Worm (Caenorhabditis elegans) whole organism, L2 larva: Measurements from ENCODE around the gene B0563.1.

ENCODE experiments used
- C34F6.9 ChIP-seq: fragments of 150-350 bp; optimal IDR thresholded peaks from 2 replicates; lab custom pipeline; 2014; ENCODE audit warnings: missing biosample characterization, missing genetic modification characterization
- ZK546.5 ChIP-seq: sonication (generic microtip); optimal IDR thresholded peaks from 2 replicates; lab custom pipeline; 2017; ENCODE audit warnings: missing biosample characterization, missing genetic modification characterization
- alr-1 ChIP-seq: fragments of 150-350 bp; optimal IDR thresholded peaks from 2 replicates; lab custom pipeline; 2014; ENCODE audit warnings: missing biosample characterization, missing genetic modification characterization
- aly-2 ChIP-seq: fragments of 150-350 bp; optimal IDR thresholded peaks from 2 replicates; lab custom pipeline; 2014; ENCODE audit warnings: missing biosample characterization, missing genetic modification characterization
- ama-1 ChIP-seq: fragments of 150-350 bp; optimal IDR thresholded peaks from 2 replicates; lab custom pipeline; 2018; ENCODE audit warnings: inconsistent platforms
- blmp-1 ChIP-seq: sonication (generic microtip); optimal IDR thresholded peaks from 2 replicates; lab custom pipeline; 2017; ENCODE audit warnings: missing genetic modification characterization, mild to moderate bottlenecking, missing compliant biosample characterization, antibody characterized with exemption, moderate library complexity; ENCODE audit not compliant: insufficient read depth
- ceh-16 ChIP-seq: fragments of 150-350 bp; optimal IDR thresholded peaks from 2 replicates; lab custom pipeline; 2014; ENCODE audit warnings: missing biosample characterization, missing genetic modification characterization
- crh-2 ChIP-seq: sonication (generic microtip); optimal IDR thresholded peaks from 2 replicates; lab custom pipeline; 2017; ENCODE audit warnings: missing biosample characterization, missing genetic modification characterization
- dmd-4 ChIP-seq: sonication (generic microtip); optimal IDR thresholded peaks from 2 replicates; lab custom pipeline; 2017; ENCODE audit warnings: missing biosample characterization, missing genetic modification characterization
- elt-1 ChIP-seq: fragments of 150-350 bp; optimal IDR thresholded peaks from 2 replicates; lab custom pipeline; 2014; ENCODE audit warnings: missing biosample characterization, missing genetic modification characterization
- elt-3 ChIP-seq: sonication (generic microtip); optimal IDR thresholded peaks from 2 replicates; lab custom pipeline; 2017; ENCODE audit warnings: missing biosample characterization, missing genetic modification characterization
- fos-1 ChIP-seq: fragments of 150-350 bp; optimal IDR thresholded peaks from 2 replicates; lab custom pipeline; 2014; ENCODE audit warnings: missing biosample characterization, missing genetic modification characterization
- gmeb-1 ChIP-seq: fragments of 150-350 bp; optimal IDR thresholded peaks from 2 replicates; lab custom pipeline; 2014; ENCODE audit warnings: missing biosample characterization, missing genetic modification characterization
- lin-11 ChIP-seq: fragments of 150-350 bp; sonication (generic microtip); optimal IDR thresholded peaks from 2 replicates; lab custom pipeline; 2014; ENCODE audit warnings: missing biosample characterization, missing genetic modification characterization, inconsistent platforms, mixed read lengths
- lin-39 ChIP-seq: fragments of 150-350 bp; optimal IDR thresholded peaks from 2 replicates; lab custom pipeline; 2014; ENCODE audit warnings: missing biosample characterization, missing genetic modification reagents, missing genetic modification characterization
- lsy-2 ChIP-seq, 2 experiments: fragments of 150-350 bp in 1 of 2; sonication (generic microtip) in 1 of 2; optimal IDR thresholded peaks; 2 replicates each; lab custom pipeline; 2014 to 2017; ENCODE audit warnings: missing biosample characterization in 2 of 2, missing genetic modification characterization in 2 of 2
- mbf-1 ChIP-seq: sonication (generic microtip); optimal IDR thresholded peaks from 2 replicates; lab custom pipeline; 2017; ENCODE audit warnings: missing biosample characterization, missing genetic modification characterization
- mdl-1 ChIP-seq, 2 experiments: fragments of 150-350 bp in 1 of 2; sonication (generic microtip) in 1 of 2; optimal IDR thresholded peaks; 2 replicates each; lab custom pipeline; 2017; ENCODE audit warnings: missing biosample characterization in 2 of 2, missing genetic modification characterization in 2 of 2
- nhr-10 ChIP-seq: sonication (generic microtip); optimal IDR thresholded peaks from 2 replicates; lab custom pipeline; 2017; ENCODE audit warnings: missing biosample characterization, missing genetic modification characterization
- nhr-129 ChIP-seq: fragments of 150-350 bp; optimal IDR thresholded peaks from 2 replicates; lab custom pipeline; 2014; ENCODE audit warnings: missing biosample characterization, missing genetic modification characterization
- nhr-21 ChIP-seq: fragments of 150-350 bp; optimal IDR thresholded peaks from 2 replicates; lab custom pipeline; 2014; ENCODE audit warnings: missing biosample characterization, missing genetic modification characterization
- nhr-23 ChIP-seq: fragments of 150-350 bp; optimal IDR thresholded peaks from 2 replicates; lab custom pipeline; 2014; ENCODE audit warnings: missing biosample characterization, missing genetic modification reagents, missing genetic modification characterization
- nhr-6 ChIP-seq: fragments of 150-350 bp; optimal IDR thresholded peaks from 2 replicates; lab custom pipeline; 2014; ENCODE audit warnings: missing biosample characterization, missing genetic modification characterization
- nhr-77 ChIP-seq: fragments of 150-350 bp; optimal IDR thresholded peaks from 2 replicates; lab custom pipeline; 2014; ENCODE audit warnings: missing biosample characterization, missing genetic modification characterization
- peb-1 ChIP-seq: fragments of 150-350 bp; optimal IDR thresholded peaks from 2 replicates; lab custom pipeline; 2014; ENCODE audit warnings: missing biosample characterization, missing genetic modification characterization
- sem-4 ChIP-seq: fragments of 150-350 bp; optimal IDR thresholded peaks from 2 replicates; lab custom pipeline; 2014; ENCODE audit warnings: missing biosample characterization, missing genetic modification reagents, missing genetic modification characterization
- skn-1 ChIP-seq: sonication (generic microtip); optimal IDR thresholded peaks from 2 replicates; lab custom pipeline; 2017; ENCODE audit warnings: missing biosample characterization, missing genetic modification characterization
- unc-39 ChIP-seq: fragments of 150-350 bp; optimal IDR thresholded peaks from 2 replicates; lab custom pipeline; 2014; ENCODE audit warnings: missing biosample characterization, missing genetic modification characterization
- unc-55 ChIP-seq: fragments of 150-350 bp; sonication (generic microtip); optimal IDR thresholded peaks from 3 replicates; lab custom pipeline; 2014; ENCODE audit warnings: missing biosample characterization, missing genetic modification reagents, missing genetic modification characterization
- zag-1 ChIP-seq: fragments of 150-350 bp; optimal IDR thresholded peaks from 2 replicates; lab custom pipeline; 2014; ENCODE audit warnings: missing biosample characterization, missing genetic modification characterization
- ztf-11 ChIP-seq: sonication (generic microtip); optimal IDR thresholded peaks from 2 replicates; lab custom pipeline; 2017; ENCODE audit warnings: missing biosample characterization, missing genetic modification characterization
- ztf-4 ChIP-seq: fragments of 150-350 bp; optimal IDR thresholded peaks from 2 replicates; lab custom pipeline; 2014; ENCODE audit warnings: missing biosample characterization, missing genetic modification characterization

B0563.1 gene

ce11 chrX:9180823-9181222, 9.5 kb downstream of the B0563.1 start, which contains the start of gene Y81B9A.4:
Y81B9A.4 (minus strand) TSS chrX:9180923.
- no peak for TF ChIP-seq nhr-129 (tag; lab: Kevin White, UChicago)
- no peak for TF ChIP-seq lin-39 (tag; lab: Kevin White, UChicago)
- TF ChIP-seq mbf-1 (tag; lab: Kevin White, UChicago): no peak
- no peak for TF ChIP-seq blmp-1 (tag; lab: Kevin White, UChicago)
- TF ChIP-seq lin-11: no peak
- no peak for TF ChIP-seq ama-1
- no peak for TF ChIP-seq zag-1 (tag; lab: Kevin White, UChicago)
- TF ChIP-seq nhr-10 (tag; lab: Kevin White, UChicago): no peak
- no peak for TF ChIP-seq ceh-16 (tag; lab: Kevin White, UChicago)
- TF ChIP-seq, all 48 proteins: peak for 0

- no peak for TF ChIP-seq fos-1 (tag; lab: Kevin White, UChicago)
- TF ChIP-seq zag-1 (tag; lab: Kevin White, UChicago): no peak
- TF ChIP-seq peb-1 (tag; lab: Kevin White, UChicago): no peak
- TF ChIP-seq ceh-16 (tag; lab: Kevin White, UChicago): no peak
- TF ChIP-seq nhr-6 (tag; lab: Kevin White, UChicago): no peak
Measured at ce11 chrX:9182140-9182539, 10.8 kb downstream of the B0563.1 start, which contains the start of gene Y81B9A.3. Y81B9A.3 (plus strand) TSS chrX:9182440.

ce11 chrX:9183836-9184235, 12.5 kb downstream of the B0563.1 start, which contains the start of gene Y81B9A.2:
Y81B9A.2 (plus strand) TSS chrX:9184136.
- TF ChIP-seq mbf-1 (tag; lab: Kevin White, UChicago) (no peak), ama-1 (no peak), unc-55 (no peak), gmeb-1 (tag; lab: Kevin White, UChicago) (no peak), aly-2 (tag; lab: Kevin White, UChicago) (no peak), nhr-6 (tag; lab: Kevin White, UChicago) (no peak), crh-2 (tag; lab: Kevin White, UChicago) (no peak), nhr-77 (tag; lab: Kevin White, UChicago) (no peak), nhr-23 (no peak), ceh-16 (tag; lab: Kevin White, UChicago) (no peak), ztf-4 (tag; lab: Kevin White, UChicago) (no peak), ZK546.5 (tag; lab: Kevin White, UChicago) (no peak), C34F6.9 (no peak), nhr-21 (tag; lab: Kevin White, UChicago) (no peak), fos-1 (tag; lab: Kevin White, UChicago) (no peak), dmd-4 (tag; lab: Kevin White, UChicago) (no peak)

ce11 chrX:9191795-9192494, 20.6 kb downstream of the B0563.1 start, which contains the start of gene Y81B9A.1:
Y81B9A.1 (plus strand) TSS chrX:9192444.
- no peak for TF ChIP-seq sem-4 (tag; lab: Kevin White, UChicago)
- no peak for TF ChIP-seq nhr-129 (tag; lab: Kevin White, UChicago)
- no peak for TF ChIP-seq nhr-10 (tag; lab: Kevin White, UChicago)
- no peak for TF ChIP-seq mbf-1 (tag; lab: Kevin White, UChicago)
- no peak for TF ChIP-seq mdl-1 (tag; optimal IDR thresholded peaks at IDR 0.05; lab: Kevin White, UChicago)
- no peak for TF ChIP-seq ztf-11 (tag; lab: Kevin White, UChicago)
- TF ChIP-seq lsy-2 (tag; optimal IDR thresholded peaks at IDR 0.05; lab: Kevin White, UChicago): no peak
- TF ChIP-seq, all 48 proteins: peak for 0

- TF ChIP-seq alr-1: no peak
- TF ChIP-seq mbf-1 (tag; lab: Kevin White, UChicago): no peak
- TF ChIP-seq elt-1: no peak
- no peak for TF ChIP-seq unc-39
- TF ChIP-seq nhr-77 (tag; lab: Kevin White, UChicago): no peak
- no peak for TF ChIP-seq nhr-129 (tag; lab: Kevin White, UChicago)
- TF ChIP-seq elt-3: no peak
- TF ChIP-seq lin-11: no peak
- TF ChIP-seq crh-2 (tag; lab: Kevin White, UChicago): no peak
- TF ChIP-seq blmp-1 (tag; lab: Kevin White, UChicago): no peak
- TF ChIP-seq fos-1 (tag; lab: Kevin White, UChicago): no peak
- no peak for TF ChIP-seq dmd-4 (tag; lab: Kevin White, UChicago)
- no peak for TF ChIP-seq peb-1 (tag; lab: Kevin White, UChicago)
- no peak for TF ChIP-seq skn-1
- no peak for TF ChIP-seq ceh-16 (tag; lab: Kevin White, UChicago)
Measured at ce11 chrX:9194081-9194480, 22.7 kb downstream of the B0563.1 start.
